Fruit fly (Drosophila melanogaster) whole organism, embryonic: ENCODE data around the gene CG45486.

Experiments used
- CG10209 ChIP-seq: fragments of 200-800 bp; sonication (Bioruptor generic); optimal IDR thresholded peaks from 3 replicates; lab custom pipeline; 2017; ENCODE audit warnings: missing biosample characterization, mild to moderate bottlenecking, missing genetic modification characterization, missing genetic modification reagents
- CG31388 ChIP-seq: fragments of 200-800 bp; sonication (Bioruptor generic); optimal IDR thresholded peaks from 2 replicates; lab custom pipeline; 2016; ENCODE audit warnings: missing biosample characterization, missing genetic modification characterization
- CG34224 ChIP-seq: fragments of 200-800 bp; sonication (Bioruptor generic); IDR thresholded peaks from 3 replicates; pipeline ENCODE4 v1.3.6; 2022; ENCODE audit warnings: missing biosample characterization, missing genetic modification characterization; ENCODE audit not compliant: partially characterized antibody
- Stat92E ChIP-seq, 3 experiments: fragments of >200 bp in 2 of 3; fragments of 200-800 bp in 1 of 3; sonication (Bioruptor generic) in 1 of 3; optimal IDR thresholded peaks; 2 replicates each; lab custom pipeline; 2017 to 2019; ENCODE audit warnings: missing biosample characterization in 3 of 3, missing genetic modification characterization in 3 of 3, mild to moderate bottlenecking in 1 of 3, moderate library complexity in 1 of 3
- Usf ChIP-seq: fragments of 200-800 bp; sonication (Bioruptor generic); optimal IDR thresholded peaks from 2 replicates; lab custom pipeline; 2017; ENCODE audit warnings: missing genotype, missing biosample characterization, missing genetic modification characterization
- cato ChIP-seq: fragments of 200-800 bp; sonication (Bioruptor generic); optimal IDR thresholded peaks from 2 replicates; lab custom pipeline; 2016; ENCODE audit warnings: missing biosample characterization, missing genetic modification characterization, borderline replicate concordance
- dimm ChIP-seq: fragments of 200-800 bp; sonication (Bioruptor generic); IDR thresholded peaks from 2 replicates; pipeline ENCODE4 v1.3.6; 2022; ENCODE audit warnings: missing biosample characterization, missing genetic modification characterization

- TF ChIP-seq Usf (GFP tag; lab: Kevin White, UChicago) = no peak
- TF ChIP-seq Stat92E (GFP tag; optimal IDR thresholded peaks at IDR 0.05; lab: Kevin White, UChicago) = no peak
- no peak for TF ChIP-seq dimm (GFP tag; lab: Robert Waterston, UW)
- no peak for TF ChIP-seq cato
- no peak for TF ChIP-seq CG10209 (GFP tag; lab: Kevin White, UChicago)
- no peak; the same call in 2 of the 3 replicates for TF ChIP-seq CG34224
- TF ChIP-seq CG31388 (GFP tag; lab: Kevin White, UChicago) = no peak
Observed at dm6 chrX:19866145-19866972, 43.6 kb downstream of the CG45486 start, which contains the start of gene Hers.
